Worm (Caenorhabditis elegans): ENCODE measurements around the gene ttbk-5.

DNA sequence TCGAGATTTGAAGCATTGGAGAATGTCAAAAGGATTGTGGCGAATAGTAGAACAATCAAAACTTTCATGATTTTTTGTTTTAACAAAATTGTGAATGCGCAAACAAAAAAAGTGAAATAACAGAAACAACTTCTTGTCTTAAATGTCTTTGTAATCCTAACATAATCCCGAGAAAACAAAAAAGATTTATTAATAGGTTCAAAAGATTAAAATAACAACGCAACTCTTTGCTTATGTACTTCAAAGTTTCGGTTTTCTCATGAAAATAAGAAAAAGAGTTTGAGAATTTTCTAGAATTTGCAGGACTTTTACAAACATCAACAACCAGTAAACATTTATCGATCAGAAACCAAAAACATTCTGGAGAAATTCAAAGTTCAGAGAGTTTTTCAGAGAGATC is 681 bp upstream of the ttbk-5 start, which contains the start of gene ttr-39:
- TF ChIP-seq nhr-12 (tag; optimal IDR thresholded peaks at IDR 0.05) (no peak), nhr-76 (tag; optimal IDR thresholded peaks at IDR 0.05) (no peak), ces-1 (GFP tag; optimal IDR thresholded peaks at IDR 0.05) (no peak)

Data from whole organism, mixed stage, embryonic.